Worm (Caenorhabditis elegans) whole organism, young adult: ENCODE measurements around the gene B0457.2.

Experiments used
- D2030.7 ChIP-seq: fragments of 200-800 bp; sonication (Bioruptor generic); IDR thresholded peaks from 2 replicates; pipeline ENCODE4 v1.3.6; 2022; ENCODE audit warnings: missing genetic modification reagents, missing genetic modification characterization, missing compliant biosample characterization
- F33H1.4 ChIP-seq: fragments of 200-800 bp; sonication (Bioruptor generic); IDR thresholded peaks from 2 replicates; pipeline ENCODE4 v1.3.6; 2022; ENCODE audit warnings: missing genetic modification reagents, missing genetic modification characterization, missing compliant biosample characterization
- F39B2.1 ChIP-seq: fragments of 200-800 bp; sonication (Bioruptor generic); IDR thresholded peaks from 2 replicates; pipeline ENCODE4 v1.3.6; 2022; ENCODE audit warnings: missing genetic modification reagents, missing genetic modification characterization, missing compliant biosample characterization
- F57C9.4 ChIP-seq: sonication (generic microtip); optimal IDR thresholded peaks from 2 replicates; lab custom pipeline; 2017; ENCODE audit warnings: mild to moderate bottlenecking, missing genetic modification characterization, missing compliant biosample characterization
- Y53G8AR.9 ChIP-seq: fragments of 200-800 bp; sonication (Bioruptor generic); conservative IDR thresholded peaks from 2 replicates; pipeline ENCODE4 v1.3.6; 2022; ENCODE audit warnings: missing genetic modification reagents, missing genetic modification characterization, missing compliant biosample characterization
- Y95B8A.8 ChIP-seq: fragments of 200-800 bp; sonication (Bioruptor generic); IDR thresholded peaks from 2 replicates; pipeline ENCODE4 v1.3.6; 2022; ENCODE audit warnings: missing genetic modification reagents, missing genetic modification characterization, missing compliant biosample characterization
- ama-1 ChIP-seq, 3 experiments: fragments of 150-350 bp in 1 of 3; sonication (generic microtip) in 2 of 3; optimal IDR thresholded peaks; 2 replicates each; lab custom pipeline; 2014 to 2018; ENCODE audit warnings: missing biosample characterization in 2 of 3, missing genetic modification characterization in 2 of 3, missing genetic modification reagents in 2 of 3
- atf-7 ChIP-seq: sonication (generic microtip); optimal IDR thresholded peaks from 2 replicates; lab custom pipeline; 2017; ENCODE audit warnings: mild to moderate bottlenecking, missing genetic modification characterization, missing compliant biosample characterization
- attf-6 ChIP-seq: fragments of 200-800 bp; sonication (Bioruptor generic); IDR thresholded peaks from 2 replicates; pipeline ENCODE4 v1.3.6; 2022; ENCODE audit warnings: missing genetic modification reagents, missing genetic modification characterization, missing compliant biosample characterization
- cebp-1 ChIP-seq, 2 experiments: fragments of 200-800 bp in 1 of 2; sonication (Bioruptor generic) in 1 of 2; sonication (generic microtip) in 1 of 2; IDR thresholded peaks in 1 of 2; optimal IDR thresholded peaks in 1 of 2; 2 replicates each; pipeline versions ENCODE4 v1.3.6 to Lab custom; 2017 to 2022; ENCODE audit warnings: missing compliant biosample characterization in 2 of 2, missing genetic modification characterization in 2 of 2, mild to moderate bottlenecking in 1 of 2, missing genetic modification reagents in 1 of 2, moderate library complexity in 1 of 2
- ceh-79 ChIP-seq: sonication (generic microtip); optimal IDR thresholded peaks from 2 replicates; lab custom pipeline; 2017; ENCODE audit warnings: mild to moderate bottlenecking, missing genetic modification characterization, missing compliant biosample characterization
- ceh-91 ChIP-seq: fragments of 200-800 bp; sonication (Bioruptor generic); IDR thresholded peaks from 2 replicates; pipeline ENCODE4 v1.3.6; 2022; ENCODE audit warnings: missing genetic modification reagents, missing genetic modification characterization, missing compliant biosample characterization
- efl-1 ChIP-seq: fragments of 150-350 bp; optimal IDR thresholded peaks from 2 replicates; lab custom pipeline; 2014; ENCODE audit warnings: missing biosample characterization, missing genetic modification reagents, missing genetic modification characterization
- egl-18 ChIP-seq: fragments of 200-800 bp; sonication (Bioruptor generic); IDR thresholded peaks from 2 replicates; pipeline ENCODE4 v1.3.6; 2022; ENCODE audit warnings: missing genetic modification reagents, missing genetic modification characterization, missing compliant biosample characterization
- egrh-3 ChIP-seq: fragments of 200-800 bp; sonication (Bioruptor generic); IDR thresholded peaks from 2 replicates; pipeline ENCODE4 v1.3.6; 2022; ENCODE audit warnings: missing genetic modification reagents, missing genetic modification characterization, missing compliant biosample characterization
- hlh-12 ChIP-seq: sonication (generic microtip); optimal IDR thresholded peaks from 2 replicates; lab custom pipeline; 2016; ENCODE audit warnings: missing genetic modification characterization, missing compliant biosample characterization
- hmg-1.2 ChIP-seq: fragments of 200-800 bp; sonication (Bioruptor generic); IDR thresholded peaks from 2 replicates; pipeline ENCODE4 v1.3.6; 2022; ENCODE audit warnings: missing genetic modification reagents, missing genetic modification characterization, missing compliant biosample characterization
- hsf-1 ChIP-seq: fragments of 200-800 bp; sonication (Bioruptor generic); IDR thresholded peaks from 2 replicates; pipeline ENCODE4 v1.3.6; 2022; ENCODE audit warnings: missing genetic modification reagents, missing genetic modification characterization, missing compliant biosample characterization
- let-607 ChIP-seq, 2 experiments: fragments of 200-800 bp in 1 of 2; sonication (Bioruptor generic) in 1 of 2; sonication (generic microtip) in 1 of 2; optimal IDR thresholded peaks; 2 replicates each; lab custom pipeline; 2016 to 2018; ENCODE audit warnings: mild to moderate bottlenecking in 2 of 2, missing compliant biosample characterization in 2 of 2, missing genetic modification characterization in 2 of 2, moderate library complexity in 2 of 2, missing genotype in 1 of 2
- lsl-1 ChIP-seq: fragments of 200-800 bp; sonication (Bioruptor generic); optimal IDR thresholded peaks from 2 replicates; lab custom pipeline; 2018; ENCODE audit warnings: mild to moderate bottlenecking, missing genetic modification characterization, moderate library complexity, missing compliant biosample characterization
- madf-10 ChIP-seq: sonication (generic microtip); optimal IDR thresholded peaks from 2 replicates; lab custom pipeline; 2016; ENCODE audit warnings: mild to moderate bottlenecking, missing genetic modification characterization, missing compliant biosample characterization
- madf-3 ChIP-seq: fragments of 200-800 bp; sonication (Bioruptor generic); IDR thresholded peaks from 2 replicates; pipeline ENCODE4 v1.3.6; 2022; ENCODE audit warnings: missing genetic modification reagents, missing genetic modification characterization, missing compliant biosample characterization
- madf-6 ChIP-seq: fragments of 200-800 bp; sonication (Bioruptor generic); IDR thresholded peaks from 2 replicates; pipeline ENCODE4 v1.3.6; 2022; ENCODE audit warnings: missing genetic modification reagents, missing genetic modification characterization, missing compliant biosample characterization
- madf-8 ChIP-seq: fragments of 200-800 bp; sonication (Bioruptor generic); conservative IDR thresholded peaks from 2 replicates; pipeline ENCODE4 v1.3.6; 2022; ENCODE audit warnings: missing genetic modification reagents, missing genetic modification characterization, missing compliant biosample characterization
- mcd-1 ChIP-seq: fragments of 200-800 bp; sonication (Bioruptor generic); IDR thresholded peaks from 2 replicates; pipeline ENCODE4 v1.3.6; 2022; ENCODE audit warnings: missing genetic modification reagents, missing genetic modification characterization, missing compliant biosample characterization
- mel-28 ChIP-seq: sonication (generic microtip); optimal IDR thresholded peaks from 2 replicates; lab custom pipeline; 2016; ENCODE audit warnings: borderline replicate concordance, mild to moderate bottlenecking, missing genetic modification characterization, missing compliant biosample characterization
- nhr-27 ChIP-seq: fragments of 200-800 bp; sonication (Bioruptor generic); optimal IDR thresholded peaks from 2 replicates; lab custom pipeline; 2018; ENCODE audit warnings: mild to moderate bottlenecking, missing genetic modification characterization, moderate library complexity, missing compliant biosample characterization
- nhr-80 ChIP-seq: sonication (generic microtip); optimal IDR thresholded peaks from 2 replicates; lab custom pipeline; 2016; ENCODE audit warnings: missing genetic modification characterization, missing compliant biosample characterization
- nhr-90 ChIP-seq: sonication (generic microtip); optimal IDR thresholded peaks from 2 replicates; lab custom pipeline; 2016; ENCODE audit warnings: missing genotype, mild to moderate bottlenecking, missing genetic modification characterization, missing compliant biosample characterization
- pbrm-1 ChIP-seq: fragments of 200-800 bp; sonication (Bioruptor generic); IDR thresholded peaks from 2 replicates; pipeline ENCODE4 v1.3.6; 2022; ENCODE audit warnings: missing genetic modification reagents, missing genetic modification characterization, missing compliant biosample characterization
- pha-4 ChIP-seq: fragments of 150-350 bp; sonication (generic microtip); optimal IDR thresholded peaks from 2 replicates; lab custom pipeline; 2014; ENCODE audit warnings: missing biosample characterization, missing genetic modification reagents, missing genetic modification characterization
- repo-1 ChIP-seq: sonication (generic microtip); optimal IDR thresholded peaks from 2 replicates; lab custom pipeline; 2017; ENCODE audit warnings: mild to moderate bottlenecking, missing genetic modification characterization, missing compliant biosample characterization
- snpc-3.4 ChIP-seq: sonication (generic microtip); optimal IDR thresholded peaks from 2 replicates; lab custom pipeline; 2017; ENCODE audit warnings: missing genetic modification characterization, mild to moderate bottlenecking, missing compliant biosample characterization, antibody characterized with exemption, moderate library complexity, missing genotype, missing genetic modification reagents
- snpc-4 ChIP-seq, 5 experiments: fragments of 150-350 bp in 1 of 5; sonication (generic microtip) in 4 of 5; optimal IDR thresholded peaks; 2 replicates each; lab custom pipeline; 2014 to 2018; ENCODE audit warnings: missing genetic modification characterization in 5 of 5, missing biosample characterization in 3 of 5, antibody characterized with exemption in 2 of 5, mild to moderate bottlenecking in 2 of 5, missing compliant biosample characterization in 2 of 5, missing genotype in 2 of 5, moderate library complexity in 2 of 5, missing genetic modification reagents in 1 of 5
- somi-1 ChIP-seq: fragments of 200-800 bp; sonication (Bioruptor generic); optimal IDR thresholded peaks from 2 replicates; lab custom pipeline; 2018; ENCODE audit warnings: mild to moderate bottlenecking, missing genetic modification characterization, missing compliant biosample characterization
- tlf-1 ChIP-seq: fragments of 200-800 bp; sonication (Bioruptor generic); optimal IDR thresholded peaks from 2 replicates; lab custom pipeline; 2018; ENCODE audit warnings: mild to moderate bottlenecking, missing genetic modification characterization, missing compliant biosample characterization
- unc-130 ChIP-seq: sonication (generic microtip); optimal IDR thresholded peaks from 2 replicates; lab custom pipeline; 2016; ENCODE audit warnings: missing genetic modification reagents, missing genetic modification characterization, missing compliant biosample characterization
- xnd-1 ChIP-seq: sonication (generic microtip); optimal IDR thresholded peaks from 2 replicates; lab custom pipeline; 2016; ENCODE audit warnings: missing genotype, missing genetic modification reagents, missing genetic modification characterization, missing compliant biosample characterization
- zfh-2 ChIP-seq: fragments of 200-800 bp; sonication (Bioruptor generic); conservative IDR thresholded peaks from 2 replicates; pipeline ENCODE4 v1.3.6; 2022; ENCODE audit warnings: missing genetic modification reagents, missing genetic modification characterization, missing compliant biosample characterization
- ztf-18 ChIP-seq: sonication (generic microtip); optimal IDR thresholded peaks from 2 replicates; lab custom pipeline; 2016; ENCODE audit warnings: missing genotype, mild to moderate bottlenecking, missing genetic modification characterization, missing compliant biosample characterization
- ztf-6 ChIP-seq: fragments of 200-800 bp; sonication (Bioruptor generic); IDR thresholded peaks from 2 replicates; pipeline ENCODE4 v1.3.6; 2022; ENCODE audit warnings: missing genetic modification reagents, missing genetic modification characterization, missing compliant biosample characterization

B0457.2 gene

ce11 chrII:8932392-8932791 is 6.0 kb upstream of the B0457.2 start:
- TF ChIP-seq hlh-12 (no peak), nhr-90 (tag; lab: Kevin White, UChicago) (no peak), nhr-27 (tag; lab: Kevin White, UChicago) (no peak), zfh-2 (GFP tag; lab: Robert Waterston, UW) (peak; percentile 54; the same call in 1 of the 2 replicates), egl-18 (GFP tag; lab: Robert Waterston, UW) (0 out of 2 replicates have a peak, but pooled peaks have one; percentile 6), attf-6 (GFP tag; lab: Robert Waterston, UW) (no peak), atf-7 (tag; lab: Kevin White, UChicago) (no peak), somi-1 (no peak), ztf-18 (no peak), ceh-79 (tag; lab: Kevin White, UChicago) (no peak), repo-1 (tag; lab: Kevin White, UChicago) (no peak), Y53G8AR.9 (0 out of 2 replicates have a peak, but pooled peaks have one; percentile 3), hsf-1 (GFP tag; lab: Robert Waterston, UW) (0 out of 2 replicates have a peak, but pooled peaks have one; percentile 7)
- TF ChIP-seq, all 124 proteins: peak for 4

- TF ChIP-seq atf-7 (tag; lab: Kevin White, UChicago) = no peak
- TF ChIP-seq hmg-1.2 (GFP tag; lab: Robert Waterston, UW) = peak; percentile 44; the same call in 1 of the 2 replicates
- peak; percentile 51; the same call in 1 of the 2 replicates for TF ChIP-seq zfh-2 (GFP tag; lab: Robert Waterston, UW)
- 0 out of 2 replicates have a peak, but pooled peaks have one; percentile 18 for TF ChIP-seq mcd-1
- TF ChIP-seq F57C9.4 (tag; lab: Kevin White, UChicago) = no peak
- peak; percentile 19 for TF ChIP-seq ztf-18
- TF ChIP-seq egrh-3 (GFP tag; lab: Robert Waterston, UW) = peak; percentile 4; the same call in 1 of the 2 replicates
- no peak for TF ChIP-seq ztf-6 (GFP tag; lab: Robert Waterston, UW)
- TF ChIP-seq let-607 (tag; optimal IDR thresholded peaks at IDR 0.05; lab: Kevin White, UChicago) = peak in 1 of 2 experiments; percentile 19
- TF ChIP-seq nhr-80 (tag; lab: Kevin White, UChicago) = peak; percentile 61
- no peak for TF ChIP-seq F39B2.1
- TF ChIP-seq ama-1 (optimal IDR thresholded peaks at IDR 0.05; lab: Kevin White, UChicago) = peak; percentile 61
- no peak for TF ChIP-seq ama-1 (GFP tag; optimal IDR thresholded peaks at IDR 0.05; lab: Kevin White, UChicago)
- no peak for TF ChIP-seq snpc-4 (GFP tag; optimal IDR thresholded peaks at IDR 0.05; lab: Kevin White, UChicago)
- peak in 1 of 4 experiments; percentile 10 for TF ChIP-seq snpc-4 (tag; optimal IDR thresholded peaks at IDR 0.05; lab: Kevin White, UChicago)
- no peak for TF ChIP-seq cebp-1 (GFP tag; IDR thresholded peaks at IDR 0.05; lab: Robert Waterston, UW)
- TF ChIP-seq cebp-1 (tag; optimal IDR thresholded peaks at IDR 0.05; lab: Kevin White, UChicago) = peak; percentile 41
These were observed 5.2 kb upstream of the B0457.2 start for ce11 chrII:8931405-8932149.

- no peak for TF ChIP-seq cebp-1 (GFP tag; IDR thresholded peaks at IDR 0.05; lab: Robert Waterston, UW)
- TF ChIP-seq cebp-1 (tag; optimal IDR thresholded peaks at IDR 0.05; lab: Kevin White, UChicago) = peak; percentile 12
- TF ChIP-seq madf-10 = no peak
- TF ChIP-seq mcd-1 = peak; percentile 18; the same call in 1 of the 2 replicates
- peak; percentile 77 for TF ChIP-seq efl-1 (GFP tag; lab: Kevin White, UChicago)
- TF ChIP-seq xnd-1 = peak; percentile 66
- TF ChIP-seq Y95B8A.8 (GFP tag; lab: Robert Waterston, UW) = peak; percentile 80; the same call in 1 of the 2 replicates
- peak; percentile 70 for TF ChIP-seq ceh-91
- TF ChIP-seq pbrm-1 = 0 out of 2 replicates have a peak, but pooled peaks have one; percentile 19
- TF ChIP-seq pha-4 = no peak
- peak; percentile 65; the same call in 1 of the 2 replicates for TF ChIP-seq D2030.7
- peak; percentile 34 for TF ChIP-seq lsl-1
- peak; percentile 10 for TF ChIP-seq tlf-1 (GFP tag; lab: Kevin White, UChicago)
- TF ChIP-seq snpc-3.4 = peak; percentile 59
- peak; percentile 90 for TF ChIP-seq madf-6
- TF ChIP-seq unc-130 = peak; percentile 45
- TF ChIP-seq madf-8 (GFP tag; lab: Robert Waterston, UW) = peak; percentile 85
- no peak; the same call in 1 of the 2 replicates for TF ChIP-seq madf-3
- no peak for TF ChIP-seq egrh-3 (GFP tag; lab: Robert Waterston, UW)
- peak; percentile 50 for TF ChIP-seq F33H1.4 (GFP tag; lab: Robert Waterston, UW)
- TF ChIP-seq mel-28 = no peak
These were observed 4.4 kb upstream of the B0457.2 start, which contains the start of gene enol-1 for ce11 chrII:8930763-8931162. Gene enol-1 (plus strand): TSS chrII:8930997.
